Worm (Caenorhabditis elegans): ENCODE measurements around the gene kin-4.
"Not testable (repeated sequence)": the region's sequence is repeated elsewhere in the genome, so short reads cannot be mapped to it uniquely, and the experiment has no call there.

The kin-4 gene

DNA sequence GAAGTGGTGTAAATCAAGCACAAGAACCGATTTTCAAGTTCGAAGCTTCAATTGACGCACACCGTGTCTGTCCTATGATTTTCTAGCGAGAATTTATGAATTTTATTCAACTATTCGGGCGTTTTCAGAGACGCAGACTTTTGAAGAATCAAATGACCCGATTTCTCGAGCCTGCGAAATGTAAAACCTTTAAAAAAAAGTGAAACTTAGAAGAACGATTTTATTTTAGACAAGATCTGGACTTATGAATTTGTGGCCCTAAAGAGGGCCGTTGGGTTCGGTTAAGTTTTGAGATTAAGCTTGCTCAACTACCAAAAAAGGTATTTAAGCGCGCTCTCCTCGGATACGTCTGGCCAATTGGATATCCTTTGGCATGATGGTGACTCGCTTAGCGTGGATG lies 19.4 kb upstream of the kin-4 start:
- TF ChIP-seq arid-1 (GFP tag; conservative IDR thresholded peaks at IDR 0.05) (0 out of 2 replicates have a peak, but pooled peaks have one; percentile 17), snpc-1.2 (GFP tag; IDR thresholded peaks at IDR 0.05) (peak; percentile 50; the same call in 1 of the 2 replicates), lin-38 (GFP tag; IDR thresholded peaks at IDR 0.05) (peak; percentile 33; the same call in 1 of the 2 replicates), dmd-8 (GFP tag; IDR thresholded peaks at IDR 0.05) (0 out of 2 replicates have a peak, but pooled peaks have one; percentile 7)

DNA sequence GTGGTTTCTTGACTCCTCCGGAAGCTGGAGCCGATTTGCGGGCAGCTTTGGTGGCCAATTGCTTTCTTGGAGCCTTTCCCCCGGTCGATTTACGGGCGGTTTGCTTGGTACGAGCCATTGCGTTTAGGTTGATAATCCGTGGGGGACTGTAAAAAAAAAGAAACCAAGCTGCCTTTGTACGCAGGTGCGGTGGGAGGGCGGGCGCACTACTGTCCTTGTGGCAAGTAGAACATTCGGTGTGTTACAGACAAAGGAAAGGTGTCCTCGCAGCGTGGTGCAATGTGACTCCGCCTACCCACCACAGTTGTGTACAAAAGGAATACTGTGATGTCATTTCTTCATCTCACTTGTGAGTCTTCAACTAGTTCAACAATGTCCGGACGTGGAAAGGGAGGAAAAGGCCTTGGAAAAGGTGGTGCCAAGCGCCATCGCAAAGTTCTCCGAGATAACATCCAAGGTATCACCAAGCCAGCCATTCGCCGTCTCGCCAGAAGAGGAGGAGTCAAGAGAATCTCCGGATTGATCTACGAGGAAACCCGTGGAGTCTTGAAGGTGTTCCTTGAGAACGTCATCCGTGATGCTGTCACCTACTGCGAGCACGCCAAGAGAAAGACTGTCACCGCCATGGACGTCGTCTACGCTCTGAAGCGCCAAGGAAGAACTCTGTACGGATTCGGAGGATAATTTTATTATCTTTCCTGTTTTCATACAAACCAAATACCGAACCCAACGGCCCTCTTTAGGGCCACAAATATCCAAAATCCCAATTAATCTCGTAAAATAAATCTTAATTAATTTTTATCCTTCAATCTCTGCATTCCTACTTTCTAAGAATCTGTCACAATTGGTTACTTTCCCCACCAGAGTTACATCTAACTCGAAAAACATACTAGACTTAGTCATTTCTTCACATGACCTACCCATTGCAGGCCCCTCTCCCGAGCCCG lies 18.5 kb upstream of the kin-4 start, which contains the start of the genes his-63 and his-64:
his-63 (minus strand) TSS at position 118 of the 947 bp plus-strand sequence.
his-64 (plus strand) TSS at position 373 of the 947 bp plus-strand sequence.
- TF ChIP-seq F49E8.2 (tag; optimal IDR thresholded peaks at IDR 0.05; ENCODE audit: borderline replicate concordance) (peak; percentile 25), snpc-1.2 (GFP tag; IDR thresholded peaks at IDR 0.05) (peak; percentile 78), pha-4 (GFP tag; IDR thresholded peaks at IDR 0.05) (0 out of 2 replicates have a peak, but pooled peaks have one; percentile 8), Y105C5A.15 (GFP tag; IDR thresholded peaks at IDR 0.05) (0 out of 2 replicates have a peak, but pooled peaks have one; percentile 49), lim-7 (GFP tag; IDR thresholded peaks at IDR 0.05) (peak; percentile 32; the same call in 1 of the 2 replicates), mes-2 (tag; optimal IDR thresholded peaks at IDR 0.05; ENCODE audit: poor library complexity, severe bottlenecking) (peak; percentile 45), lin-38 (GFP tag; IDR thresholded peaks at IDR 0.05) (peak; percentile 55; the same call in 1 of the 2 replicates), F26F4.8 (GFP tag; conservative IDR thresholded peaks at IDR 0.05) (0 out of 2 replicates have a peak, but pooled peaks have one; percentile 56), nhr-6 (tag; optimal IDR thresholded peaks at IDR 0.05) (peak; percentile 12), ctbp-1 (GFP tag; IDR thresholded peaks at IDR 0.05) (0 out of 2 replicates have a peak, but pooled peaks have one; percentile 17), Y48G9A.11 (GFP tag; IDR thresholded peaks at IDR 0.05) (peak; percentile 74)
- not testable (repeated sequence) for TF ChIP-seq pha-4 (tag; optimal IDR thresholded peaks at IDR 0.05)

DNA sequence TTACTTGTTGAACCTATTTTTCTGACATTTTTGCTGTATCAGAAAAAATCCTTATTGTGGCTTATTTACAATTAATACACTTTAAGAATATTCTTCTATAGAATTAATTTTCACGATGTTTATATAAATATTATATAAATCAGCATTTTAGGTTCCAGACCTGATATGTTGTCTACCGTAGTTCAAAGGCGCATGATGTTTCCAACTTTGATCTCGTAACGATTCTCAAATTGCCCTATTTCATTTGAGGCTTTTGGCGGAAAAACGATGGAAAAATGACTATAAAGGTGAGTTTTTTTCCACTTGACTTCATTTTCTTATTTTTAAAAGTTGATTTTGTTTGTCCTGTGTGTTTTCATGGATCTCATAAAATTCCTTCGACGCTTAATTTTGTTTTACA lies 15.5 kb upstream of the kin-4 start, which contains the start of gene gfat-2:
gfat-2 (plus strand) TSS at position 145 of the 400 bp plus-strand sequence.
- TF ChIP-seq nhr-25 (tag; optimal IDR thresholded peaks at IDR 0.05; ENCODE audit: borderline replicate concordance, insufficient read depth) (no peak), unc-130 (GFP tag; optimal IDR thresholded peaks at IDR 0.05) (peak; percentile 10), gei-8 (GFP tag; optimal IDR thresholded peaks at IDR 0.05) (no peak), vab-7 (GFP tag; IDR thresholded peaks at IDR 0.05) (no peak), lin-13 (GFP tag; optimal IDR thresholded peaks at IDR 0.05) (no peak), tag-97 (GFP tag; IDR thresholded peaks at IDR 0.05) (no peak)

DNA sequence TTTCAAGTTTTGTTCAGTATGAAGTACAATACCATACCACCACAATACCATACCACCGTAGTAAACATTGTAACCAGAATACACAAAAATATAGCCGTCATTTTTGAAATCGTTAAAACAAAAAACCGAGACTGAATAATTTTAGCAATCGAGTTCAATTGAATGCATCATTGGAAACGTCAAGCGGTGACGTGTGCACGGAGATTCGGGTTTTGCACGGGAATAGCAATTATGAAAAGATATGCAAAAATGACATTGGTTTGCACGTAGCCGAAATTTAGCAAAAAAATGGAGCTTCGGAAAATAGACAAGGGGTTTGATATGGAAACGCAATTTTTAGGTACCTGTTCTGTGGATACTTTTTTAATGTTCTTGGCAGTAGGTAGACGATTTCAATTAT lies 10.6 kb upstream of the kin-4 start, which contains the start of gene F22B3.10:
F22B3.10 (minus strand) TSS at position 101 of the 400 bp plus-strand sequence.
- peak in 1 of 2 experiments; percentile 59 for TF ChIP-seq unc-62 (GFP tag; optimal IDR thresholded peaks at IDR 0.05 in 1 of 2)
- no peak for TF ChIP-seq unc-62 (tag; optimal IDR thresholded peaks at IDR 0.05)
- no peak for TF ChIP-seq rbr-2 (tag; optimal IDR thresholded peaks at IDR 0.05)
- TF ChIP-seq F49E8.2 (tag; optimal IDR thresholded peaks at IDR 0.05; ENCODE audit: borderline replicate concordance) = no peak
- TF ChIP-seq aly-2 (tag; optimal IDR thresholded peaks at IDR 0.05) = no peak

DNA sequence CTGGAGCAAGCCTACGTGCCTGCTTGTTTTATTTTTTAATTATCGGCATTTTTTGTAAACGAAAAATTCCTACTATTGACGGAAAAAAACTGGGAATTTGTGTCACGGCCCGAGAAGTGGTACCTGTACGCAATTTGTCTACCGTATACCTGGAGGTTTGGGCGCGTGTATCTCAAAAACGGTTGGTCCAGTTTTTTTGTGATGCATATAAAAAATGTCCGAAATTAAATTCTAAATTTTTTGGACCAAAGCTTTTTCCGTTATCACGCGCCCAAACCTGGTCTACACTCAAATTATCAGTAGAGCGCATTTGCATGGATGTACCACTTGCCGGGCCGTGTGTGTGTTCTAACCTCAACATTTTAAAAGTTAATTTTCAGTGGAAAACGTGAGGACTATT lies 8.8 kb upstream of the kin-4 start, which contains the start of gene F22B3.5:
F22B3.5 (minus strand) TSS at position 101 of the 400 bp plus-strand sequence.
- TF ChIP-seq ctbp-1 (GFP tag; IDR thresholded peaks at IDR 0.05); hlh-30 (tag; optimal IDR thresholded peaks at IDR 0.05; ENCODE audit: insufficient read depth); F26F4.8 (GFP tag; conservative IDR thresholded peaks at IDR 0.05): not testable (repeated sequence)

DNA sequence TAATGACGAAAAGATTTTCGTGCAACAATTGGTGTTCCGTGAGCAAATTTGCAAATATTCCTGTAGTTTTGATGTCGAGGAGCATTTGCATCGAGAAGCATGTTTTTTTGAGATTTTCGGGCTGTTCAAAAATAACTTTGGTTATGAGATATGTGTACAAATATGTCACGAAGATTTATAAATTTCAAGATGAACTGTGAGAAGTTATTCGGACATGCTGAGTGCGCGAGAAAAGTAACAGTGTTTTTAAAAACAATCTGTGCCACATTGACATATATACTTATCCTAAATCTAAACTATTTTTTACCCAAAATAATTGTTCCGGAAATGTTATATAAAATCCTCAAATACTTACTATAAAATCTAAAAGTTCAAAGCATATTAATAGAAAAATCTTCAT lies 3.8 kb upstream of the kin-4 start, which contains the start of gene F22B3.7:
F22B3.7 (minus strand) TSS at position 101 of the 400 bp plus-strand sequence.
- no peak for TF ChIP-seq F26F4.8 (GFP tag; conservative IDR thresholded peaks at IDR 0.05)
- TF ChIP-seq lim-7 (GFP tag; IDR thresholded peaks at IDR 0.05) = no peak
- no peak for TF ChIP-seq nhr-102 (tag; optimal IDR thresholded peaks at IDR 0.05)
- TF ChIP-seq egl-27 (tag; optimal IDR thresholded peaks at IDR 0.05) = no peak
- TF ChIP-seq hlh-11 (tag; optimal IDR thresholded peaks at IDR 0.05) = no peak
- TF ChIP-seq nhr-11 (tag; optimal IDR thresholded peaks at IDR 0.05) = no peak
- TF ChIP-seq ceh-44 (GFP tag; IDR thresholded peaks at IDR 0.05) = no peak
- TF ChIP-seq dmd-8 (GFP tag; IDR thresholded peaks at IDR 0.05) = no peak

Measured in whole organism, L4 larva.